Fruit fly (Drosophila melanogaster) whole organism: ENCODE data around the gene Ir25a.

Source experiments
- CG8478 ChIP-seq: fragments of >200 bp; optimal IDR thresholded peaks from 2 replicates; lab custom pipeline; 2018; ENCODE audit warnings: inconsistent platforms
- Dll ChIP-seq: fragments of >200 bp; optimal IDR thresholded peaks from 2 replicates; lab custom pipeline; 2017
- pan ChIP-seq: fragments of >200 bp; optimal IDR thresholded peaks from 2 replicates; lab custom pipeline; 2017
- psq ChIP-seq: fragments of >200 bp; optimal IDR thresholded peaks from 2 replicates; lab custom pipeline; 2017
- usp ChIP-seq: fragments of >200 bp; optimal IDR thresholded peaks from 2 replicates; lab custom pipeline; 2017; ENCODE audit warnings: missing biosample characterization, missing genetic modification characterization, mixed read lengths

- TF ChIP-seq usp (GFP tag; lab: Kevin White, UChicago), result no peak
- TF ChIP-seq pan (lab: Kevin White, UChicago), result no peak
- TF ChIP-seq Dll (lab: Kevin White, UChicago), result no peak
- no peak for TF ChIP-seq psq (lab: Kevin White, UChicago)
- no peak for TF ChIP-seq CG8478 (lab: Kevin White, UChicago)
Observed at dm6 chr2L:4801705-4802216, 33.3 kb downstream of the Ir25a start, which contains the start of gene slf.
